Fruit fly (Drosophila melanogaster): ENCODE measurements around the gene CG16890.

CG16890 gene

DNA sequence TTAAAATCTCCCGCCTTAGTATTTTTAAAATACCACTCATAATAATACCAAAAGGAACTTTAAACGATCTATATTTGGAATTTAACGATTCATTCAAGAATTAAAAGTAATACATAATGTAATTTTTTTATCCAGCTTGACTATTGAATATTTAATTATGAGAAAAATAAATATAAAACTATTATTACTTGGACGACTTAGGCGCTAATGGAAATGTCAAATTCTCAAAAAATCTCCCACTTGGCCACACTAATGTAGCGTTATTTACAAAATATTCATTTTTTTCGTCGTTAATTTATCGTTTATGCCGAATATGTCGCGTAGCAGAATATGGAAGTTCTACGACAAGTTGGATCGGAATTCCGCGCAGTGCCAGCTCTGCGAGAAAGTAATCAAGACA is 6.6 kb upstream of the CG16890 start, which contains the start of gene CG16863:
CG16863 (plus strand) TSS at position 245 of the 400 bp plus-strand sequence.
- TF ChIP-seq esn (GFP tag; optimal IDR thresholded peaks at IDR 0.05) (no peak), CG6276 (GFP tag; optimal IDR thresholded peaks at IDR 0.05) (no peak), Sox102F (GFP tag; optimal IDR thresholded peaks at IDR 0.05) (no peak), Hr4 (GFP tag; optimal IDR thresholded peaks at IDR 0.05) (no peak), pdm3 (GFP tag; optimal IDR thresholded peaks at IDR 0.05) (no peak), Eip78C (GFP tag) (no peak), Lpt (GFP tag; optimal IDR thresholded peaks at IDR 0.05) (no peak), fd85E (GFP tag; optimal IDR thresholded peaks at IDR 0.05) (no peak), dac (GFP tag; optimal IDR thresholded peaks at IDR 0.05) (no peak), salr (GFP tag; optimal IDR thresholded peaks at IDR 0.05) (no peak), topi (GFP tag; optimal IDR thresholded peaks at IDR 0.05) (no peak), Eip75B (GFP tag; optimal IDR thresholded peaks at IDR 0.05) (no peak), CG11294 (GFP tag; IDR thresholded peaks at IDR 0.05) (no peak), vri (GFP tag; optimal IDR thresholded peaks at IDR 0.05) (no peak)

DNA sequence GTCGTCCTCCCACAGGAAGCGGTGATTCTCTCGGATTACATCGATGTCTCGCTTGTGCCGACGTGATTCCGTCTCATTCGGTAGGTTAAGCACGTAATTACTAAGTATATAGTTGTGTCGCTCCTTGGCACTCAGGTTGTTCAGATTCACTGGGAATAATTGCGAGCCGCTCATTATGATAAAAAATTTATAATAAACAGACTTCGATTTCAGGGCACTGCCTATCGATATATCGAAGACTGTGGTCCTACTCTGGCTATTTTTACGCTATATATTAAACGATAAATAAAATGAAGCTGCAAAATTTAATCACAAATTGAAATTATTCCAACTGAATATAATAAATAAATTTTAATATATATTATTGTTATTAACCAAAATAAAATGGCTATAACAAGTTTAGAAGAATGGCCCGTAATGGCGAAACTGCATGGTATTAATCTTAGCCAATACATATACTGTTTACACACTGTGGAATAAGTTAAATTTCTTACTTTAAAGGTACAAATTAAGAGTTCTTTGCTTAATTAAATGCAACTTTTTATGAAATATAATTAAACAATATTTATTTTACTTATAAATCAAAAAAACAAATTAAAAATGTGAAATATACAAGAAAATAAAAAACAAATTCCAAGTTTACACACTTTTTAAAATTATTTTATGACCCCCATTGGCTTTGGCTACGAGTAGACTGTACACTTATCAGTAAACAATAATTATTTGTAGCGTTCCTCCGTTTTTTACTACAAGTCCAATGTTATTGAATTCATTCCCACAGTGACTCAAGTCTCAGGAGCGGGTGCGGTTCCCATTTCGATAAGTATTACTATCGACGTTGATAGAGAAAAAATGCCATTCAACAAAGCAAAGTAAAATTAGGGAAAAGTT is 629 bp downstream of the CG16890 start, which contains the start of gene Eato:
Eato (plus strand) TSS at position 821 of the 891 bp plus-strand sequence.
- no peak for TF ChIP-seq Eip93F (GFP tag; optimal IDR thresholded peaks at IDR 0.05)
- TF ChIP-seq Sox14 (GFP tag; optimal IDR thresholded peaks at IDR 0.05) = peak; percentile 56
- TF ChIP-seq CG8119 (GFP tag; IDR thresholded peaks at IDR 0.05) = 0 out of 3 replicates have a peak, but pooled peaks have one; percentile 41
- no peak for TF ChIP-seq ss (GFP tag; optimal IDR thresholded peaks at IDR 0.05)
- peak; percentile 50 for TF ChIP-seq CG11902 (GFP tag; optimal IDR thresholded peaks at IDR 0.05)
- peak; percentile 17 for TF ChIP-seq CG8319 (GFP tag; optimal IDR thresholded peaks at IDR 0.05)
- no peak for TF ChIP-seq Sox102F (GFP tag; optimal IDR thresholded peaks at IDR 0.05)
- TF ChIP-seq Gug (GFP tag; IDR thresholded peaks at IDR 0.05) = peak; percentile 33; the same call in 1 of the 2 replicates
- no peak for TF ChIP-seq achi (GFP tag; optimal IDR thresholded peaks at IDR 0.05)
- TF ChIP-seq cyc (GFP tag; optimal IDR thresholded peaks at IDR 0.05) = peak; percentile 34
- no peak for TF ChIP-seq Sox15 (GFP tag; optimal IDR thresholded peaks at IDR 0.05)
- no peak for TF ChIP-seq Met (GFP tag; optimal IDR thresholded peaks at IDR 0.05)
- TF ChIP-seq esn (GFP tag; optimal IDR thresholded peaks at IDR 0.05) = peak; percentile 43
- TF ChIP-seq CG16779 (tag; optimal IDR thresholded peaks at IDR 0.05) = no peak
- no peak for TF ChIP-seq lz (GFP tag; optimal IDR thresholded peaks at IDR 0.05)
- peak; percentile 6 for TF ChIP-seq topi (GFP tag; optimal IDR thresholded peaks at IDR 0.05)
- no peak for TF ChIP-seq OdsH (GFP tag; optimal IDR thresholded peaks at IDR 0.05)
- TF ChIP-seq vri (GFP tag; optimal IDR thresholded peaks at IDR 0.05) = no peak
- TF ChIP-seq fd59A (GFP tag; optimal IDR thresholded peaks at IDR 0.05) = no peak
- no peak; the same call in 2 of the 3 replicates for TF ChIP-seq eg (GFP tag; IDR thresholded peaks at IDR 0.05)
- TF ChIP-seq svp (GFP tag) = no peak
- no peak for TF ChIP-seq CG15336 (GFP tag; IDR thresholded peaks at IDR 0.05)
- peak; percentile 15 for TF ChIP-seq CG34406 (GFP tag; optimal IDR thresholded peaks at IDR 0.05)
- TF ChIP-seq Smox (GFP tag; optimal IDR thresholded peaks at IDR 0.05) = no peak
- TF ChIP-seq net (GFP tag; optimal IDR thresholded peaks at IDR 0.05) = no peak
- no peak for TF ChIP-seq fd85E (GFP tag; optimal IDR thresholded peaks at IDR 0.05)
- TF ChIP-seq CG10631 (GFP tag; optimal IDR thresholded peaks at IDR 0.05) = peak; percentile 39
- no peak for TF ChIP-seq acj6 (GFP tag; optimal IDR thresholded peaks at IDR 0.05)
- peak; percentile 5 for TF ChIP-seq Ets96B (tag; optimal IDR thresholded peaks at IDR 0.05)
- no peak for TF ChIP-seq CG1621 (tag; optimal IDR thresholded peaks at IDR 0.05)
- peak; percentile 35 for TF ChIP-seq CG3032 (tag; optimal IDR thresholded peaks at IDR 0.05)
- TF ChIP-seq CG6808 (GFP tag; optimal IDR thresholded peaks at IDR 0.05) = no peak
- peak; percentile 81 for TF ChIP-seq Eip78C (GFP tag)
- TF ChIP-seq CG6792 (GFP tag; optimal IDR thresholded peaks at IDR 0.05) = no peak
- peak; percentile 33 for TF ChIP-seq CG31627 (GFP tag; optimal IDR thresholded peaks at IDR 0.05)
- TF ChIP-seq pdm3 (GFP tag; optimal IDR thresholded peaks at IDR 0.05) = no peak
- no peak for TF ChIP-seq Hr38 (GFP tag; optimal IDR thresholded peaks at IDR 0.05)
- no peak for TF ChIP-seq Eip75B (GFP tag; optimal IDR thresholded peaks at IDR 0.05)
- TF ChIP-seq Ets21C (GFP tag; optimal IDR thresholded peaks at IDR 0.05) = no peak
- TF ChIP-seq CG7368 (GFP tag; optimal IDR thresholded peaks at IDR 0.05) = no peak
- no peak for TF ChIP-seq CG11294 (GFP tag; IDR thresholded peaks at IDR 0.05)

All from whole organism, prepupa.